Worm (Caenorhabditis elegans): Measurements from ENCODE around the gene AH9.4.

DNA sequence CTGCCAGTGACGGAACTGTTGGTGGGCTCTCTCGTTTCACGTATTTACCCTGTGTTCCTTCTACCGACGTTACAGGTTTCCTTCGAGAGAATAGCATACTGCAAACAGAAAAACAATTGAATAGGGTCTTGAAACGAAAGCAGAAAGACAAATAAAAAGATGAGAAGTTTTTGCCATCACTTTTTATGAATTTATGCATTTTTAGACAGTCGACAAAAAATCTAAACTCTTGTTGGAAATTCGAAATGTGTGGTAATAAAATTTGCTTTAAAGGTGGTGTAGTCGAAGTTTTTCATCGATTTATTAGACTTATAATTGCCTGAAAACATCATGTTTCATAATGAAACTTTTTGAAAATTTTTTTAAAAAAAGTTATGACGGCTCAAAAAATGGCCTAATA is 13.0 kb upstream of the AH9.4 start, which contains the start of gene sav-1:
- TF ChIP-seq him-1 (tag; optimal IDR thresholded peaks at IDR 0.05), result no peak
- TF ChIP-seq dao-5 (tag; optimal IDR thresholded peaks at IDR 0.05), result no peak
